Worm (Caenorhabditis elegans): ENCODE measurements around the gene srz-31.

srz-31 gene

ce11 chrIV:14172181-14172580 is 35.0 kb downstream of the srz-31 start, which contains the start of gene R05A10.4:
Gene R05A10.4, plus strand, starts transcription at chrIV:14172481.
- TF ChIP-seq ceh-14 (tag; optimal IDR thresholded peaks at IDR 0.05): no peak
- TF ChIP-seq ceh-9 (tag; optimal IDR thresholded peaks at IDR 0.05): no peak
- no peak for TF ChIP-seq nhr-11 (tag; optimal IDR thresholded peaks at IDR 0.05)
- no peak for TF ChIP-seq odd-2 (tag; optimal IDR thresholded peaks at IDR 0.05)
- TF ChIP-seq npax-4 (tag; optimal IDR thresholded peaks at IDR 0.05): no peak
- no peak for TF ChIP-seq sox-4 (tag; optimal IDR thresholded peaks at IDR 0.05)
- TF ChIP-seq syd-9 (tag; optimal IDR thresholded peaks at IDR 0.05): no peak
- no peak for TF ChIP-seq pag-3 (tag; optimal IDR thresholded peaks at IDR 0.05; ENCODE audit: borderline replicate concordance)
- no peak for TF ChIP-seq T23F11.4 (GFP tag; optimal IDR thresholded peaks at IDR 0.05)
- TF ChIP-seq ceh-22 (tag; optimal IDR thresholded peaks at IDR 0.05): no peak
- TF ChIP-seq pax-1 (tag; optimal IDR thresholded peaks at IDR 0.05): no peak
- no peak for TF ChIP-seq ceh-18 (tag; optimal IDR thresholded peaks at IDR 0.05)
- TF ChIP-seq ceh-19 (GFP tag; optimal IDR thresholded peaks at IDR 0.05): no peak
- TF ChIP-seq gmeb-2 (tag; optimal IDR thresholded peaks at IDR 0.05): no peak
- TF ChIP-seq unc-42 (tag; optimal IDR thresholded peaks at IDR 0.05): no peak

- no peak for TF ChIP-seq pros-1 (tag; optimal IDR thresholded peaks at IDR 0.05)
Observed at ce11 chrIV:14176373-14176772, 39.2 kb downstream of the srz-31 start, which contains the start of gene R05A10.3. Gene R05A10.3, minus strand, starts transcription at chrIV:14176473.

- TF ChIP-seq ama-1 (optimal IDR thresholded peaks at IDR 0.05) (no peak), nhr-11 (tag; optimal IDR thresholded peaks at IDR 0.05) (no peak), elt-2 (tag; optimal IDR thresholded peaks at IDR 0.05) (no peak), unc-42 (tag; optimal IDR thresholded peaks at IDR 0.05) (no peak), fkh-6 (tag; optimal IDR thresholded peaks at IDR 0.05) (no peak), pat-9 (tag; optimal IDR thresholded peaks at IDR 0.05) (no peak), hlh-15 (tag; optimal IDR thresholded peaks at IDR 0.05) (no peak), ceh-18 (tag; optimal IDR thresholded peaks at IDR 0.05) (no peak), dve-1 (tag; optimal IDR thresholded peaks at IDR 0.05) (no peak)
Observed at ce11 chrIV:14177058-14177457, 39.9 kb downstream of the srz-31 start, which contains the start of gene R05A10.2. Gene R05A10.2, plus strand, starts transcription at chrIV:14177271.

ce11 chrIV:14182077-14182476 is 44.9 kb downstream of the srz-31 start, which contains the start of gene R05A10.1:
Gene R05A10.1, plus strand, starts transcription at chrIV:14182377.
- TF ChIP-seq elt-4 (tag; optimal IDR thresholded peaks at IDR 0.05): no peak
- no peak for TF ChIP-seq dmd-4 (tag; optimal IDR thresholded peaks at IDR 0.05; ENCODE audit: borderline replicate concordance)
- TF ChIP-seq hlh-30 (tag; optimal IDR thresholded peaks at IDR 0.05; ENCODE audit: insufficient read depth): no peak
- no peak for TF ChIP-seq hlh-6 (tag; optimal IDR thresholded peaks at IDR 0.05)

- TF ChIP-seq pax-1 (tag; optimal IDR thresholded peaks at IDR 0.05): no peak
- no peak for TF ChIP-seq pqm-1 (tag; optimal IDR thresholded peaks at IDR 0.05)
- TF ChIP-seq sox-4 (tag; optimal IDR thresholded peaks at IDR 0.05): no peak
- TF ChIP-seq eyg-1 (tag; optimal IDR thresholded peaks at IDR 0.05): no peak
- TF ChIP-seq sox-2 (GFP tag; IDR thresholded peaks at IDR 0.05): no peak
- TF ChIP-seq tbx-7 (tag; optimal IDR thresholded peaks at IDR 0.05): no peak
- TF ChIP-seq tbx-2 (tag; optimal IDR thresholded peaks at IDR 0.05): no peak
- no peak for TF ChIP-seq unc-86 (tag; optimal IDR thresholded peaks at IDR 0.05)
- no peak for TF ChIP-seq ahr-1 (tag; optimal IDR thresholded peaks at IDR 0.05)
- no peak for TF ChIP-seq ets-4 (tag; optimal IDR thresholded peaks at IDR 0.05)
Observed at ce11 chrIV:14186264-14186663, 49.1 kb downstream of the srz-31 start.

Data from whole organism, late embryonic.